Fruit fly (Drosophila melanogaster) whole organism, embryonic: ENCODE data around the gene loaf.
A peak's percentile ranks its signal among the peaks of the same experiment; 100 is the strongest.

Experiments
- Abd-B ChIP-seq: fragments of 200-800 bp; sonication (Bioruptor generic); optimal IDR thresholded peaks from 2 replicates; lab custom pipeline; 2018; ENCODE audit warnings: missing biosample characterization, mild to moderate bottlenecking, missing genetic modification characterization, moderate library complexity
- Atf3 ChIP-seq: fragments of 200-800 bp; sonication (Bioruptor generic); optimal IDR thresholded peaks from 3 replicates; lab custom pipeline; 2016; ENCODE audit warnings: missing biosample characterization, missing genetic modification characterization
- CG10209 ChIP-seq: fragments of 200-800 bp; sonication (Bioruptor generic); optimal IDR thresholded peaks from 3 replicates; lab custom pipeline; 2017; ENCODE audit warnings: missing biosample characterization, mild to moderate bottlenecking, missing genetic modification characterization, missing genetic modification reagents
- CG10321 ChIP-seq: fragments of 200-800 bp; sonication (Bioruptor generic); IDR thresholded peaks from 2 replicates; pipeline ENCODE4 v1.3.6; 2022; ENCODE audit warnings: missing biosample characterization, missing genetic modification characterization
- CG11456 ChIP-seq: fragments of 200-800 bp; sonication (Bioruptor generic); IDR thresholded peaks from 3 replicates; pipeline ENCODE4 v1.3.6; 2022; ENCODE audit warnings: missing biosample characterization, missing genetic modification characterization
- CG12659 ChIP-seq: fragments of 200-800 bp; sonication (Bioruptor generic); optimal IDR thresholded peaks from 3 replicates; lab custom pipeline; 2017; ENCODE audit warnings: mild to moderate bottlenecking, missing biosample characterization, missing genetic modification reagents, missing genetic modification characterization
- CG12744 ChIP-seq: fragments of 200-800 bp; sonication (Bioruptor generic); optimal IDR thresholded peaks from 2 replicates; lab custom pipeline; 2016; ENCODE audit warnings: missing biosample characterization, missing genetic modification characterization
- CG13123 ChIP-seq: fragments of 200-800 bp; sonication (Bioruptor generic); optimal IDR thresholded peaks from 2 replicates; lab custom pipeline; 2016; ENCODE audit warnings: missing biosample characterization, missing genetic modification characterization
- CG13296 ChIP-seq: fragments of 200-800 bp; sonication (Bioruptor generic); optimal IDR thresholded peaks from 3 replicates; lab custom pipeline; 2018; ENCODE audit warnings: missing biosample characterization, mild to moderate bottlenecking, missing genetic modification characterization
- CG14667 ChIP-seq: fragments of 200-800 bp; sonication (Bioruptor generic); IDR thresholded peaks from 2 replicates; pipeline ENCODE4 v1.3.6; 2022; ENCODE audit warnings: missing biosample characterization, missing genetic modification characterization
- CG1603 ChIP-seq: fragments of 200-800 bp; sonication (Bioruptor generic); optimal IDR thresholded peaks from 2 replicates; lab custom pipeline; 2019; ENCODE audit warnings: missing biosample characterization, mild to moderate bottlenecking, missing genetic modification characterization, moderate library complexity
- CG32532 ChIP-seq: fragments of 200-800 bp; sonication (Bioruptor generic); IDR thresholded peaks from 2 replicates; pipeline ENCODE4 v1.3.6; 2022; ENCODE audit warnings: missing biosample characterization, missing genetic modification characterization
- CG3407 ChIP-seq: fragments of 200-800 bp; sonication (Bioruptor generic); optimal IDR thresholded peaks from 2 replicates; lab custom pipeline; 2018; ENCODE audit warnings: missing biosample characterization, mild to moderate bottlenecking, missing genetic modification characterization
- CG3995 ChIP-seq: fragments of 200-800 bp; sonication (Bioruptor generic); optimal IDR thresholded peaks from 3 replicates; lab custom pipeline; 2016; ENCODE audit warnings: missing biosample characterization, missing genetic modification characterization
- CG42726 ChIP-seq: fragments of 200-800 bp; sonication (Bioruptor generic); IDR thresholded peaks from 2 replicates; pipeline ENCODE4 v1.3.6; 2022; ENCODE audit warnings: missing biosample characterization, missing genetic modification characterization; ENCODE audit not compliant: partially characterized antibody
- CG4730 ChIP-seq: fragments of 200-800 bp; sonication (Bioruptor generic); IDR thresholded peaks from 2 replicates; pipeline ENCODE4 v1.3.6; 2022; ENCODE audit warnings: missing biosample characterization, missing genetic modification characterization
- CG9215 ChIP-seq: fragments of 200-800 bp; sonication (Bioruptor generic); IDR thresholded peaks from 2 replicates; pipeline ENCODE4 v1.3.6; 2022; ENCODE audit warnings: missing biosample characterization, missing genetic modification characterization
- CG9876 ChIP-seq: fragments of 200-800 bp; sonication (Bioruptor generic); optimal IDR thresholded peaks from 2 replicates; lab custom pipeline; 2016; ENCODE audit warnings: missing biosample characterization, missing genetic modification characterization
- CkIIα-i1 ChIP-seq: fragments of 200-800 bp; sonication (Bioruptor generic); IDR thresholded peaks from 2 replicates; pipeline ENCODE4 v1.3.6; 2022; ENCODE audit warnings: missing biosample characterization, missing genetic modification characterization
- Dek ChIP-seq: fragments of 200-800 bp; sonication (Bioruptor generic); optimal IDR thresholded peaks from 3 replicates; lab custom pipeline; 2019; ENCODE audit warnings: missing biosample characterization, mild to moderate bottlenecking, missing genetic modification characterization, moderate library complexity
- Drgx ChIP-seq: fragments of 200-800 bp; sonication (Bioruptor generic); IDR thresholded peaks from 2 replicates; pipeline ENCODE4 v1.3.6; 2022; ENCODE audit warnings: missing biosample characterization, missing genetic modification characterization
- ERR ChIP-seq: fragments of 200-800 bp; sonication (Bioruptor generic); optimal IDR thresholded peaks from 2 replicates; lab custom pipeline; 2016; ENCODE audit warnings: missing biosample characterization, missing genetic modification characterization
- Fer1 ChIP-seq: fragments of 200-800 bp; sonication (Bioruptor generic); optimal IDR thresholded peaks from 2 replicates; lab custom pipeline; 2017; ENCODE audit warnings: missing biosample characterization, mild to moderate bottlenecking, missing genetic modification characterization
- H2.0 ChIP-seq: fragments of 200-800 bp; sonication (Bioruptor generic); IDR thresholded peaks from 2 replicates; pipeline ENCODE4 v1.3.6; 2022; ENCODE audit warnings: missing biosample characterization, missing genetic modification characterization
- HLHmδ ChIP-seq: fragments of 200-800 bp; sonication (Bioruptor generic); optimal IDR thresholded peaks from 2 replicates; lab custom pipeline; 2018; ENCODE audit warnings: missing biosample characterization, mild to moderate bottlenecking, missing genetic modification characterization, moderate library complexity
- NfI ChIP-seq: fragments of 200-800 bp; sonication (Bioruptor generic); optimal IDR thresholded peaks from 3 replicates; lab custom pipeline; 2018; ENCODE audit warnings: missing biosample characterization, mild to moderate bottlenecking, missing genetic modification characterization, moderate library complexity
- Opbp ChIP-seq: fragments of 200-800 bp; sonication (Bioruptor generic); IDR thresholded peaks from 3 replicates; pipeline ENCODE4 v1.3.6; 2022; ENCODE audit warnings: missing biosample characterization, missing genetic modification characterization; ENCODE audit not compliant: partially characterized antibody
- Side ChIP-seq: fragments of 200-800 bp; sonication (Bioruptor generic); optimal IDR thresholded peaks from 2 replicates; lab custom pipeline; 2016; ENCODE audit warnings: missing biosample characterization, missing genetic modification characterization
- Sox102F ChIP-seq: fragments of 200-800 bp; sonication (Bioruptor generic); optimal IDR thresholded peaks from 2 replicates; lab custom pipeline; 2018; ENCODE audit warnings: missing biosample characterization, mild to moderate bottlenecking, missing genetic modification characterization, moderate library complexity
- Ssrp ChIP-seq: fragments of 200-800 bp; sonication (Bioruptor generic); optimal IDR thresholded peaks from 2 replicates; lab custom pipeline; 2018; ENCODE audit warnings: missing biosample characterization, mild to moderate bottlenecking, missing genetic modification characterization, moderate library complexity
- aop ChIP-seq: fragments of 200-800 bp; sonication (Bioruptor generic); IDR thresholded peaks from 2 replicates; pipeline ENCODE4 v1.3.6; 2022; ENCODE audit warnings: missing biosample characterization, missing genetic modification characterization
- bigmax ChIP-seq: fragments of 200-800 bp; sonication (Bioruptor generic); optimal IDR thresholded peaks from 2 replicates; lab custom pipeline; 2018; ENCODE audit warnings: missing biosample characterization, mild to moderate bottlenecking, missing genetic modification characterization
- crp ChIP-seq, 2 experiments: fragments of 200-800 bp; sonication (Bioruptor generic); optimal IDR thresholded peaks; 2 replicates in 1 of 2; 3 replicates in 1 of 2; lab custom pipeline; 2017; ENCODE audit warnings: missing biosample characterization in 2 of 2, missing genetic modification characterization in 2 of 2, mild to moderate bottlenecking in 1 of 2, moderate library complexity in 1 of 2
- cwo ChIP-seq: fragments of 200-800 bp; sonication (Bioruptor generic); optimal IDR thresholded peaks from 3 replicates; lab custom pipeline; 2017; ENCODE audit warnings: missing biosample characterization, missing genetic modification characterization, mild to moderate bottlenecking, moderate library complexity, missing genetic modification reagents
- danr ChIP-seq: fragments of 200-800 bp; sonication (Bioruptor generic); IDR thresholded peaks from 2 replicates; pipeline ENCODE4 v1.3.6; 2022; ENCODE audit warnings: missing biosample characterization, missing genetic modification characterization
- dati ChIP-seq: fragments of 200-800 bp; sonication (Bioruptor generic); IDR thresholded peaks from 2 replicates; pipeline ENCODE4 v1.3.6; 2022; ENCODE audit warnings: missing biosample characterization, missing genetic modification characterization
- en ChIP-seq: fragments of 200-800 bp; sonication (Bioruptor generic); optimal IDR thresholded peaks from 2 replicates; lab custom pipeline; 2016; ENCODE audit warnings: missing biosample characterization, missing genetic modification characterization
- fd96Cb ChIP-seq: fragments of 200-800 bp; sonication (Bioruptor generic); optimal IDR thresholded peaks from 2 replicates; lab custom pipeline; 2018; ENCODE audit warnings: missing biosample characterization, mild to moderate bottlenecking, missing genetic modification characterization, moderate library complexity
- gem ChIP-seq: fragments of 200-800 bp; sonication (Bioruptor generic); optimal IDR thresholded peaks from 2 replicates; lab custom pipeline; 2019; ENCODE audit warnings: missing biosample characterization, mild to moderate bottlenecking, missing genetic modification characterization, moderate library complexity
- gro ChIP-seq: fragments of 200-800 bp; sonication (Bioruptor generic); optimal IDR thresholded peaks from 2 replicates; lab custom pipeline; 2016; ENCODE audit warnings: missing biosample characterization, missing genetic modification characterization
- gsb-n ChIP-seq: fragments of 200-800 bp; sonication (Bioruptor generic); optimal IDR thresholded peaks from 3 replicates; lab custom pipeline; 2018; ENCODE audit warnings: missing biosample characterization, mild to moderate bottlenecking, missing genetic modification characterization
- gt ChIP-seq: fragments of 200-800 bp; sonication (Bioruptor generic); IDR thresholded peaks from 2 replicates; pipeline ENCODE4 v1.3.6; 2022; ENCODE audit warnings: missing biosample characterization, missing genetic modification characterization
- hbn ChIP-seq: fragments of 200-800 bp; sonication (Bioruptor generic); IDR thresholded peaks from 2 replicates; pipeline ENCODE4 v1.3.6; 2022; ENCODE audit warnings: missing biosample characterization, missing genetic modification characterization; ENCODE audit not compliant: partially characterized antibody
- insv ChIP-seq, 2 experiments: fragments of 200-800 bp; sonication (Bioruptor generic); optimal IDR thresholded peaks; 3 replicates each; lab custom pipeline; 2016 to 2018; ENCODE audit warnings: missing biosample characterization in 2 of 2, missing genetic modification characterization in 2 of 2
- nerfin-1 ChIP-seq: fragments of 200-800 bp; sonication (Bioruptor generic); optimal IDR thresholded peaks from 3 replicates; lab custom pipeline; 2019; ENCODE audit warnings: missing biosample characterization, mild to moderate bottlenecking, missing genetic modification characterization, moderate library complexity
- nom ChIP-seq: fragments of 200-800 bp; sonication (Bioruptor generic); optimal IDR thresholded peaks from 2 replicates; lab custom pipeline; 2017; ENCODE audit warnings: missing biosample characterization, missing genetic modification characterization, mild to moderate bottlenecking, moderate library complexity, missing genetic modification reagents
- p53 ChIP-seq: fragments of 200-800 bp; sonication (Bioruptor generic); optimal IDR thresholded peaks from 2 replicates; lab custom pipeline; 2016; ENCODE audit warnings: missing biosample characterization, missing genetic modification characterization
- slbo ChIP-seq: fragments of 200-800 bp; sonication (Bioruptor generic); IDR thresholded peaks from 2 replicates; pipeline ENCODE4 v1.3.6; 2022; ENCODE audit warnings: missing biosample characterization, missing genetic modification characterization
- ssp ChIP-seq: fragments of 200-800 bp; sonication (Bioruptor generic); IDR thresholded peaks from 2 replicates; pipeline ENCODE4 v1.3.6; 2022; ENCODE audit warnings: missing biosample characterization, missing genetic modification characterization
- unpg ChIP-seq: fragments of 200-800 bp; sonication (Bioruptor generic); optimal IDR thresholded peaks from 3 replicates; lab custom pipeline; 2018; ENCODE audit warnings: missing biosample characterization, mild to moderate bottlenecking, missing genetic modification characterization, moderate library complexity

Gene loaf

dm6 chr3L:11691203-11691797 lies 74.7 kb downstream of the loaf start, which contains the start of the genes Pldn and CG14135 (continued):
- TF ChIP-seq CG12659 (peak; percentile 42), H2.0 (GFP tag; lab: Robert Waterston, UW) (no peak), insv (GFP tag; optimal IDR thresholded peaks at IDR 0.05; lab: Kevin White, UChicago) (peak in 1 of 2 experiments; percentile 29), Fer1 (GFP tag; lab: Kevin White, UChicago) (no peak), gt (GFP tag; lab: Robert Waterston, UW) (no peak), CG13296 (GFP tag; lab: Kevin White, UChicago) (no peak), dati (GFP tag; lab: Robert Waterston, UW) (no peak), nom (GFP tag; lab: Kevin White, UChicago) (no peak), CG12744 (GFP tag; lab: Kevin White, UChicago) (no peak), CG9215 (GFP tag; lab: Robert Waterston, UW) (no peak), gro (GFP tag; lab: Kevin White, UChicago) (no peak), Atf3 (no peak), gsb-n (tag; lab: Kevin White, UChicago) (peak; percentile 14), nerfin-1 (no peak), aop (no peak), CG3407 (GFP tag; lab: Kevin White, UChicago) (no peak), CG1603 (tag; lab: Kevin White, UChicago) (peak; percentile 49), CG10209 (GFP tag; lab: Kevin White, UChicago) (no peak), unpg (GFP tag; lab: Kevin White, UChicago) (no peak), cwo (no peak), CG4730 (GFP tag; lab: Robert Waterston, UW) (no peak), CG13123 (GFP tag; lab: Kevin White, UChicago) (no peak), danr (GFP tag; lab: Robert Waterston, UW) (no peak), Sox102F (GFP tag; lab: Kevin White, UChicago) (no peak), bigmax (GFP tag; lab: Kevin White, UChicago) (no peak), CG3995 (GFP tag; lab: Kevin White, UChicago) (no peak), fd96Cb (tag; lab: Kevin White, UChicago) (no peak), Opbp (GFP tag; lab: Robert Waterston, UW) (no peak), NfI (GFP tag; lab: Kevin White, UChicago) (no peak), CG42726 (GFP tag; lab: Robert Waterston, UW) (no peak), Ssrp (tag; lab: Kevin White, UChicago) (no peak), hbn (GFP tag; lab: Robert Waterston, UW) (0 out of 2 replicates have a peak, but pooled peaks have one; percentile 27), CG9876 (no peak), Abd-B (GFP tag; lab: Kevin White, UChicago) (no peak), Side (GFP tag; lab: Kevin White, UChicago) (no peak), HLHmδ (GFP tag; lab: Kevin White, UChicago) (no peak), CG11456 (GFP tag; lab: Robert Waterston, UW) (no peak), ERR (GFP tag; lab: Kevin White, UChicago) (no peak), CG14667 (no peak), ssp (GFP tag; lab: Robert Waterston, UW) (no peak), CG10321 (GFP tag; lab: Robert Waterston, UW) (no peak), CG32532 (GFP tag; lab: Robert Waterston, UW) (no peak), crp (GFP tag; optimal IDR thresholded peaks at IDR 0.05; lab: Kevin White, UChicago) (peak; percentile 97 to 99), p53 (no peak), Drgx (GFP tag; lab: Robert Waterston, UW) (no peak), gem (tag; lab: Kevin White, UChicago) (no peak), slbo (no peak), Dek (tag; lab: Kevin White, UChicago) (no peak), en (GFP tag; lab: Kevin White, UChicago) (no peak), CkIIα-i1 (GFP tag; lab: Robert Waterston, UW) (no peak)
